Fruit fly (Drosophila melanogaster): ENCODE data around the gene CG14262.

DNA sequence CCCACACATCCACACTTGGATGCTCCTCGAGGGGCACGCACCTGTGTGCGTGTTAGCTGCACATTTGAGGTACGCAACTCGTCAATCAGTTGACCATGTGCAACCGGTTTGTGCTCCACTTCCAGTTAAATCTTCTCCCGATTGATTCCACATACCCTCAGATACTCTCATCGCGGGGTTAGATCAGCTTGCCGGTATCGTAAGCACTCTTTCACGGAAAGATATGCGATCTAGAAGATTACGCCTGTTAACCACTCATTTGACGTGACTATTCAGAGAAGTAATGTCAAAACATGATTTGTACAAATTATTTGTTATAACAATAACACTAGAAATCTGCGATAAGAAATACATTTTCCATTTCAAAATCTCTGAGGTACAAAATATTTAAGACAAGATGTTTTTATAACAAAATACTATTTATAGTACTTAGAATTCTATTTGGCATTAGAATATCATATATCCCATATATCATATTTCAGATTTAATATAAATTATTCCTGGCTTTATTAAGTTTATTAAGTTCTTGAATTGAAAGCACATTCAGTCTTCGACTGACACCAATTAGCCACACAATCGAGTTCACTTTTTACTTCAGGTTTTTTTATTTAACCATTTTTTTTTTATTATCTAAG is 44.3 kb downstream of the CG14262 start:
- no peak for TF ChIP-seq Myc (optimal IDR thresholded peaks at IDR 0.05)
- no peak for TF ChIP-seq Sin3A (optimal IDR thresholded peaks at IDR 0.05)
- TF ChIP-seq h (optimal IDR thresholded peaks at IDR 0.05) = no peak
- no peak for TF ChIP-seq insv (optimal IDR thresholded peaks at IDR 0.05)

All from Kc167 (cell line).